Fruit fly (Drosophila melanogaster) whole organism, prepupa: ENCODE data around the gene Fdh.

Experiments
- CG10631 ChIP-seq: fragments of 200-800 bp; sonication (Bioruptor generic); optimal IDR thresholded peaks from 2 replicates; lab custom pipeline; 2016; ENCODE audit warnings: missing biosample characterization, missing genetic modification characterization
- CG10669 ChIP-seq: fragments of 200-800 bp; sonication (Bioruptor generic); optimal IDR thresholded peaks from 3 replicates; lab custom pipeline; 2018; ENCODE audit warnings: missing biosample characterization, mild to moderate bottlenecking, missing genetic modification characterization, moderate library complexity
- CG11762 ChIP-seq: fragments of 200-800 bp; sonication (Bioruptor generic); optimal IDR thresholded peaks from 3 replicates; lab custom pipeline; 2016; ENCODE audit warnings: missing biosample characterization, missing genetic modification characterization; ENCODE audit not compliant: insufficient read depth
- CG15336 ChIP-seq: fragments of 200-800 bp; sonication (Bioruptor generic); IDR thresholded peaks from 2 replicates; pipeline ENCODE4 v1.3.6; 2022; ENCODE audit warnings: missing biosample characterization, missing genetic modification characterization
- CG1621 ChIP-seq: fragments of 200-800 bp; sonication (Bioruptor generic); optimal IDR thresholded peaks from 3 replicates; lab custom pipeline; 2018; ENCODE audit warnings: missing biosample characterization, mild to moderate bottlenecking, missing genetic modification characterization
- CG3032 ChIP-seq: fragments of 200-800 bp; optimal IDR thresholded peaks from 2 replicates; lab custom pipeline; 2019; ENCODE audit warnings: missing biosample characterization, mild to moderate bottlenecking, missing genetic modification characterization, moderate library complexity
- CG32006 ChIP-seq: fragments of 200-800 bp; sonication (Bioruptor generic); optimal IDR thresholded peaks from 3 replicates; lab custom pipeline; 2017; ENCODE audit warnings: missing biosample characterization, mild to moderate bottlenecking, missing genetic modification characterization
- CG34406 ChIP-seq: fragments of 200-800 bp; sonication (Bioruptor generic); optimal IDR thresholded peaks from 3 replicates; lab custom pipeline; 2016; ENCODE audit warnings: missing biosample characterization, missing genetic modification characterization
- CG3919 ChIP-seq: fragments of 200-800 bp; sonication (Bioruptor generic); optimal IDR thresholded peaks from 3 replicates; lab custom pipeline; 2016; ENCODE audit warnings: missing biosample characterization, missing genetic modification characterization
- CG4318 ChIP-seq: fragments of 200-800 bp; sonication (Bioruptor generic); optimal IDR thresholded peaks from 3 replicates; lab custom pipeline; 2017; ENCODE audit warnings: missing biosample characterization, mild to moderate bottlenecking, missing genetic modification characterization
- CG6163 ChIP-seq: fragments of 200-800 bp; sonication (Bioruptor generic); IDR thresholded peaks from 3 replicates; pipeline ENCODE4 v1.3.6; 2022; ENCODE audit warnings: missing biosample characterization, missing genetic modification characterization
- CG6808 ChIP-seq: fragments of 200-800 bp; sonication (Bioruptor generic); optimal IDR thresholded peaks from 3 replicates; lab custom pipeline; 2017; ENCODE audit warnings: missing biosample characterization, missing genetic modification characterization, mild to moderate bottlenecking, moderate library complexity, missing genetic modification reagents
- CG7368 ChIP-seq: fragments of 200-800 bp; sonication (Bioruptor generic); optimal IDR thresholded peaks from 3 replicates; lab custom pipeline; 2016; ENCODE audit warnings: missing biosample characterization, missing genetic modification characterization
- CG8119 ChIP-seq: fragments of 200-800 bp; sonication (Bioruptor generic); IDR thresholded peaks from 3 replicates; pipeline ENCODE4 v1.3.6; 2022; ENCODE audit warnings: missing biosample characterization, missing genetic modification characterization
- CG8632 ChIP-seq: fragments of 200-800 bp; sonication (Bioruptor generic); optimal IDR thresholded peaks from 3 replicates; lab custom pipeline; 2016; ENCODE audit warnings: missing biosample characterization, missing genetic modification characterization
- CG9139 ChIP-seq: fragments of 200-800 bp; sonication (Bioruptor generic); optimal IDR thresholded peaks from 3 replicates; lab custom pipeline; 2017; ENCODE audit warnings: missing biosample characterization, mild to moderate bottlenecking, missing genetic modification characterization
- Eip75B ChIP-seq: fragments of 200-800 bp; sonication (Bioruptor generic); optimal IDR thresholded peaks from 3 replicates; lab custom pipeline; 2016; ENCODE audit warnings: missing biosample characterization, missing genetic modification characterization
- Eip78C ChIP-seq: fragments of 200-800 bp; sonication (Bioruptor generic); peaks from one replicate; lab custom pipeline; 2016; ENCODE audit warnings: missing biosample characterization, missing genetic modification characterization
- Eip93F ChIP-seq: fragments of 200-800 bp; sonication (Bioruptor generic); optimal IDR thresholded peaks from 2 replicates; lab custom pipeline; 2016; ENCODE audit warnings: missing biosample characterization, mild to moderate bottlenecking, missing genetic modification characterization
- Ets21C ChIP-seq: fragments of 200-800 bp; sonication (Bioruptor generic); optimal IDR thresholded peaks from 3 replicates; lab custom pipeline; 2016; ENCODE audit warnings: missing biosample characterization, missing genetic modification characterization
- Ets96B ChIP-seq: fragments of 200-800 bp; optimal IDR thresholded peaks from 2 replicates; lab custom pipeline; 2019; ENCODE audit warnings: missing biosample characterization, mild to moderate bottlenecking, missing genetic modification characterization, moderate library complexity
- Hr39 ChIP-seq: fragments of 200-800 bp; sonication (Bioruptor generic); optimal IDR thresholded peaks from 2 replicates; lab custom pipeline; 2016; ENCODE audit warnings: missing biosample characterization, missing genetic modification characterization
- Hr4 ChIP-seq: fragments of 200-800 bp; sonication (Bioruptor generic); optimal IDR thresholded peaks from 3 replicates; lab custom pipeline; 2016; ENCODE audit warnings: missing biosample characterization, missing genetic modification characterization
- Lpt ChIP-seq: fragments of 200-800 bp; sonication (Bioruptor generic); optimal IDR thresholded peaks from 3 replicates; lab custom pipeline; 2016; ENCODE audit warnings: missing biosample characterization, missing genetic modification characterization
- OdsH ChIP-seq: fragments of 200-800 bp; sonication (Bioruptor generic); optimal IDR thresholded peaks from 3 replicates; lab custom pipeline; 2016; ENCODE audit warnings: missing biosample characterization, missing genetic modification characterization
- Sox14 ChIP-seq: fragments of 200-800 bp; sonication (Bioruptor generic); optimal IDR thresholded peaks from 3 replicates; lab custom pipeline; 2016; ENCODE audit warnings: missing biosample characterization, missing genetic modification characterization
- achi ChIP-seq: fragments of 200-800 bp; sonication (Bioruptor generic); optimal IDR thresholded peaks from 3 replicates; lab custom pipeline; 2016; ENCODE audit warnings: missing biosample characterization, missing genetic modification characterization
- cyc ChIP-seq: fragments of 200-800 bp; sonication (Bioruptor generic); optimal IDR thresholded peaks from 3 replicates; lab custom pipeline; 2016; ENCODE audit warnings: missing biosample characterization, missing genetic modification characterization
- dac ChIP-seq: fragments of 200-800 bp; sonication (Bioruptor generic); optimal IDR thresholded peaks from 2 replicates; lab custom pipeline; 2017; ENCODE audit warnings: missing biosample characterization, mild to moderate bottlenecking, missing genetic modification characterization
- dsx ChIP-seq: fragments of 200-800 bp; optimal IDR thresholded peaks from 3 replicates; lab custom pipeline; 2019; ENCODE audit warnings: missing biosample characterization, mild to moderate bottlenecking, missing genetic modification characterization, moderate library complexity; ENCODE audit not compliant: poor library complexity, severe bottlenecking
- eg ChIP-seq: fragments of 200-800 bp; sonication (Bioruptor generic); IDR thresholded peaks from 3 replicates; pipeline ENCODE4 v1.3.6; 2022; ENCODE audit warnings: missing biosample characterization, missing genetic modification characterization
- fd59A ChIP-seq: fragments of 200-800 bp; sonication (Bioruptor generic); optimal IDR thresholded peaks from 2 replicates; lab custom pipeline; 2017; ENCODE audit warnings: missing biosample characterization, mild to moderate bottlenecking, missing genetic modification characterization, missing genetic modification reagents
- fkh ChIP-seq: fragments of 200-800 bp; sonication (Bioruptor generic); optimal IDR thresholded peaks from 3 replicates; lab custom pipeline; 2017; ENCODE audit warnings: missing biosample characterization, mild to moderate bottlenecking, missing genetic modification characterization, moderate library complexity
- lz ChIP-seq: fragments of 200-800 bp; sonication (Bioruptor generic); optimal IDR thresholded peaks from 3 replicates; lab custom pipeline; 2016; ENCODE audit warnings: missing biosample characterization, missing genetic modification characterization
- pdm3 ChIP-seq: fragments of 200-800 bp; sonication (Bioruptor generic); optimal IDR thresholded peaks from 3 replicates; lab custom pipeline; 2016; ENCODE audit warnings: missing biosample characterization, missing genetic modification characterization
- salr ChIP-seq, 2 experiments: fragments of 200-800 bp; sonication (Bioruptor generic); optimal IDR thresholded peaks; 3 replicates each; lab custom pipeline; 2016 to 2018; ENCODE audit warnings: missing biosample characterization in 2 of 2, missing genetic modification characterization in 2 of 2, mild to moderate bottlenecking in 1 of 2
- spab ChIP-seq: fragments of 200-800 bp; sonication (Bioruptor generic); optimal IDR thresholded peaks from 2 replicates; lab custom pipeline; 2017; ENCODE audit warnings: missing biosample characterization, mild to moderate bottlenecking, missing genetic modification characterization, missing genetic modification reagents
- ss ChIP-seq, 2 experiments: fragments of 200-800 bp; sonication (Bioruptor generic); optimal IDR thresholded peaks; 2 replicates in 1 of 2; 3 replicates in 1 of 2; lab custom pipeline; 2017 to 2018; ENCODE audit warnings: mild to moderate bottlenecking in 2 of 2, missing biosample characterization in 2 of 2, missing genetic modification characterization in 2 of 2, moderate library complexity in 1 of 2

The Fdh gene

DNA sequence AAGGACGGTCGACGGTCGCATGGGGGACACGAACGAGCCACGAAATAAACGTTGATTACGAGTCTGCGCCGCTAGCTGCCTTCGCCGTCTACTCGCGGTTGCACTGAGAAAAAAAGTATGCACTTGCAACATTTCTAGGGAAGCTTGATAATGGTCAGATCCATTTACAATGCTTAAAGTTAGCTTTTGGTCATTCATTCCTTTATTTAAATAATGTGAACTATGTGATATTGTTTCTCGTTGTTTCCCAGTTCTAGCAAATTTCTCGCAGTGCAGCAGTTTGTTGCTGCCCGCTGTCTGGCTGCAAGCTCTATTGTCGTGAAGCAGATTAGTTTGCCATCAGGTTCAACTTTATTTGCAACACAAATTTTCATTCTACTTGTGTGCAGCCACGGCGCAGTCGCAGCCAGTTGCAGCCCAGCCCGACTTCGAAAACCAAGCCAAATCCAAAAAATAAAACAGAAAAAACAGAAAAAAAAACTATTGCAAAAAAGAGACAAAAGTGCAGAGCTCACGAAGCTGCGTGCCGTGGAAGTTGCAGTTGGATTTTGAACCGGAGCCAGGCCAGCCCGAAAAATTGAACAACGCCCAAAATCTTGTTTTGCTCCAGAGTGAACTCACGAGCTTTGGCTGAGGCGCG is 39.5 kb downstream of the Fdh start (continued):
- no peak for TF ChIP-seq Ets21C (GFP tag; lab: Kevin White, UChicago)
- peak; percentile 89 for TF ChIP-seq CG15336 (GFP tag; lab: Robert Waterston, UW)
- peak; percentile 28 for TF ChIP-seq CG34406 (GFP tag; lab: Kevin White, UChicago)
- TF ChIP-seq Ets96B (tag; lab: Kevin White, UChicago) = peak; percentile 93
- TF ChIP-seq CG6163 (GFP tag; lab: Robert Waterston, UW) = peak; percentile 97
- peak; percentile 76 for TF ChIP-seq CG4318 (GFP tag; lab: Kevin White, UChicago)
- peak; percentile 87 for TF ChIP-seq CG11762 (GFP tag; lab: Kevin White, UChicago)
- peak; percentile 43 for TF ChIP-seq cyc (GFP tag; lab: Kevin White, UChicago)
- peak; percentile 19 for TF ChIP-seq CG8632 (GFP tag; lab: Kevin White, UChicago)
- peak; percentile 83 for TF ChIP-seq Hr4 (GFP tag; lab: Kevin White, UChicago)
- no peak for TF ChIP-seq Hr39 (GFP tag; lab: Kevin White, UChicago)
- TF ChIP-seq Lpt = peak; percentile 92
- TF ChIP-seq CG7368 (GFP tag; lab: Kevin White, UChicago) = peak; percentile 73
- TF ChIP-seq, all 60 proteins: peak for 47

- TF ChIP-seq CG3032 (tag; lab: Kevin White, UChicago) (peak; percentile 80), CG6163 (GFP tag; lab: Robert Waterston, UW) (0 out of 3 replicates have a peak, but pooled peaks have one; percentile 35), salr (GFP tag; optimal IDR thresholded peaks at IDR 0.05; lab: Kevin White, UChicago) (peak; percentile 24 to 43), spab (GFP tag; lab: Kevin White, UChicago) (peak; percentile 57), CG3919 (peak; percentile 30), Eip75B (GFP tag; lab: Kevin White, UChicago) (peak; percentile 56), CG8119 (GFP tag; lab: Robert Waterston, UW) (0 out of 3 replicates have a peak, but pooled peaks have one; percentile 15), lz (no peak), CG32006 (GFP tag; lab: Kevin White, UChicago) (peak; percentile 47), Eip93F (no peak), CG9139 (GFP tag; lab: Kevin White, UChicago) (peak; percentile 8), CG6808 (peak; percentile 81), CG10669 (GFP tag; lab: Kevin White, UChicago) (peak; percentile 69), CG8632 (GFP tag; lab: Kevin White, UChicago) (no peak), Ets21C (GFP tag; lab: Kevin White, UChicago) (no peak), Ets96B (tag; lab: Kevin White, UChicago) (peak; percentile 74), fkh (GFP tag; lab: Kevin White, UChicago) (no peak), dac (GFP tag; lab: Kevin White, UChicago) (no peak), ss (GFP tag; optimal IDR thresholded peaks at IDR 0.05; lab: Kevin White, UChicago) (peak; percentile 55 to 61), achi (GFP tag; lab: Kevin White, UChicago) (peak; percentile 31), CG1621 (tag; lab: Kevin White, UChicago) (peak; percentile 51), OdsH (peak; percentile 24), fd59A (GFP tag; lab: Kevin White, UChicago) (peak; percentile 66), CG10631 (GFP tag; lab: Kevin White, UChicago) (peak; percentile 58), Eip78C (GFP tag; lab: Kevin White, UChicago) (peak; percentile 88), Sox14 (peak; percentile 48), pdm3 (GFP tag; lab: Kevin White, UChicago) (peak; percentile 34), eg (GFP tag; lab: Robert Waterston, UW) (no peak), dsx (GFP tag; lab: Kevin White, UChicago) (peak; percentile 45)
Measured at dm6 chr3R:10829746-10830145, 42.4 kb downstream of the Fdh start.
